Worm (Caenorhabditis elegans): ENCODE results near the gene C15B12.9.
A peak's percentile ranks its signal among the peaks of the same experiment; 100 is the strongest.

C15B12.9 gene

ce11 chrX:6448866-6449400 lies 19.7 kb upstream of the C15B12.9 start, which contains the start of gene fah-1 (continued):
- peak; percentile 71 for TF ChIP-seq ceh-28 (tag; optimal IDR thresholded peaks at IDR 0.05)
- TF ChIP-seq nhr-23 (tag; optimal IDR thresholded peaks at IDR 0.05) = peak; percentile 67
- no peak for TF ChIP-seq pha-4 (tag; optimal IDR thresholded peaks at IDR 0.05)

- TF ChIP-seq nhr-28 (tag; optimal IDR thresholded peaks at IDR 0.05) (no peak), nhr-23 (tag; optimal IDR thresholded peaks at IDR 0.05) (no peak), eor-1 (tag; optimal IDR thresholded peaks at IDR 0.05) (no peak), egl-5 (tag; optimal IDR thresholded peaks at IDR 0.05) (no peak), elt-1 (tag; optimal IDR thresholded peaks at IDR 0.05) (no peak), ztf-4 (tag; optimal IDR thresholded peaks at IDR 0.05) (no peak), sea-2 (GFP tag; optimal IDR thresholded peaks at IDR 0.05) (no peak), elt-3 (tag; optimal IDR thresholded peaks at IDR 0.05) (no peak), nhr-43 (tag; optimal IDR thresholded peaks at IDR 0.05; ENCODE audit: poor library complexity, severe bottlenecking) (no peak), ceh-82 (tag; optimal IDR thresholded peaks at IDR 0.05) (no peak), hmg-11 (tag; optimal IDR thresholded peaks at IDR 0.05) (no peak), nfya-1 (tag; optimal IDR thresholded peaks at IDR 0.05; ENCODE audit: insufficient read depth) (no peak), aly-2 (tag; optimal IDR thresholded peaks at IDR 0.05) (no peak), tbx-2 (tag; optimal IDR thresholded peaks at IDR 0.05) (no peak), ZK546.5 (tag; optimal IDR thresholded peaks at IDR 0.05) (no peak), nhr-12 (tag; optimal IDR thresholded peaks at IDR 0.05) (no peak), egl-27 (tag; optimal IDR thresholded peaks at IDR 0.05) (no peak), ceh-9 (tag; optimal IDR thresholded peaks at IDR 0.05) (no peak)
Measured at ce11 chrX:6450839-6451491, 17.6 kb upstream of the C15B12.9 start, which contains the start of the genes grl-6 and K10C2.6. grl-6 (minus strand) TSS chrX:6450939. K10C2.6 (plus strand) TSS chrX:6451441.

ce11 chrX:6455157-6455556 lies 13.4 kb upstream of the C15B12.9 start, which contains the start of gene nas-33:
nas-33 (minus strand) TSS chrX:6455257.
- TF ChIP-seq skn-1 (tag; optimal IDR thresholded peaks at IDR 0.05) (no peak), fkh-2 (tag; optimal IDR thresholded peaks at IDR 0.05) (no peak), snpc-4 (tag; optimal IDR thresholded peaks at IDR 0.05) (no peak), mdl-1 (tag; optimal IDR thresholded peaks at IDR 0.05) (no peak), nhr-12 (tag; optimal IDR thresholded peaks at IDR 0.05) (no peak), ceh-82 (tag; optimal IDR thresholded peaks at IDR 0.05) (no peak), ZK546.5 (tag; optimal IDR thresholded peaks at IDR 0.05) (no peak)

- TF ChIP-seq hmg-11 (tag; optimal IDR thresholded peaks at IDR 0.05) (no peak), unc-62 (GFP tag; optimal IDR thresholded peaks at IDR 0.05) (no peak), elt-2 (tag; optimal IDR thresholded peaks at IDR 0.05) (peak; percentile 98), nhr-23 (tag; optimal IDR thresholded peaks at IDR 0.05) (no peak), sea-2 (GFP tag; optimal IDR thresholded peaks at IDR 0.05) (no peak), pha-4 (tag; optimal IDR thresholded peaks at IDR 0.05) (peak; percentile 16), nhr-43 (tag; optimal IDR thresholded peaks at IDR 0.05; ENCODE audit: poor library complexity, severe bottlenecking) (no peak), skn-1 (tag; optimal IDR thresholded peaks at IDR 0.05) (peak; percentile 32), pqm-1 (tag; optimal IDR thresholded peaks at IDR 0.05) (peak; percentile 94), nhr-76 (tag; optimal IDR thresholded peaks at IDR 0.05) (no peak)
Measured at ce11 chrX:6456567-6456966, 12.0 kb upstream of the C15B12.9 start, which contains the start of gene pept-1. pept-1 (plus strand) TSS chrX:6456872.

ce11 chrX:6458001-6458400 lies 10.6 kb upstream of the C15B12.9 start:
- TF ChIP-seq ZK546.5 (tag; optimal IDR thresholded peaks at IDR 0.05) (no peak), ama-1 (optimal IDR thresholded peaks at IDR 0.05) (no peak), lin-15B (tag; optimal IDR thresholded peaks at IDR 0.05) (no peak), pha-4 (tag; optimal IDR thresholded peaks at IDR 0.05) (peak; percentile 15), eor-1 (tag; optimal IDR thresholded peaks at IDR 0.05) (no peak), egl-5 (tag; optimal IDR thresholded peaks at IDR 0.05) (no peak), elt-2 (tag; optimal IDR thresholded peaks at IDR 0.05) (peak; percentile 73), tbx-2 (tag; optimal IDR thresholded peaks at IDR 0.05) (no peak), skn-1 (tag; optimal IDR thresholded peaks at IDR 0.05) (no peak)

- TF ChIP-seq nhr-76 (tag; optimal IDR thresholded peaks at IDR 0.05) (no peak), egl-27 (tag; optimal IDR thresholded peaks at IDR 0.05) (no peak), fkh-2 (tag; optimal IDR thresholded peaks at IDR 0.05) (no peak), elt-2 (tag; optimal IDR thresholded peaks at IDR 0.05) (no peak), ceh-82 (tag; optimal IDR thresholded peaks at IDR 0.05) (no peak), nhr-12 (tag; optimal IDR thresholded peaks at IDR 0.05) (no peak), lsy-12 (tag; optimal IDR thresholded peaks at IDR 0.05) (no peak), nhr-77 (tag; optimal IDR thresholded peaks at IDR 0.05) (no peak), ceh-16 (tag; optimal IDR thresholded peaks at IDR 0.05) (no peak), zag-1 (tag; optimal IDR thresholded peaks at IDR 0.05) (no peak)
Measured at ce11 chrX:6458467-6458866, 10.1 kb upstream of the C15B12.9 start.

Measured in whole organism, L3 larva.